Worm (Caenorhabditis elegans): Measurements from ENCODE around the gene F37B12.3.

ce11 chrII:9038736-9039135 lies 2.5 kb downstream of the F37B12.3 start:
- TF ChIP-seq nfya-1 (tag; optimal IDR thresholded peaks at IDR 0.05; ENCODE audit: borderline replicate concordance, insufficient read depth) (no peak), akir-1 (GFP tag; optimal IDR thresholded peaks at IDR 0.05) (no peak), lin-26 (GFP tag; IDR thresholded peaks at IDR 0.05) (no peak), F22D6.2 (tag; optimal IDR thresholded peaks at IDR 0.05) (no peak), ztf-22 (GFP tag; optimal IDR thresholded peaks at IDR 0.05) (no peak), snpc-4 (GFP tag; optimal IDR thresholded peaks at IDR 0.05) (no peak), snpc-4 (tag; optimal IDR thresholded peaks at IDR 0.05) (no peak), bed-1 (GFP tag; IDR thresholded peaks at IDR 0.05) (no peak), mes-4 (tag; optimal IDR thresholded peaks at IDR 0.05) (no peak)
